Fruit fly (Drosophila melanogaster): ENCODE data around the gene CG5612.

The CG5612 gene

DNA sequence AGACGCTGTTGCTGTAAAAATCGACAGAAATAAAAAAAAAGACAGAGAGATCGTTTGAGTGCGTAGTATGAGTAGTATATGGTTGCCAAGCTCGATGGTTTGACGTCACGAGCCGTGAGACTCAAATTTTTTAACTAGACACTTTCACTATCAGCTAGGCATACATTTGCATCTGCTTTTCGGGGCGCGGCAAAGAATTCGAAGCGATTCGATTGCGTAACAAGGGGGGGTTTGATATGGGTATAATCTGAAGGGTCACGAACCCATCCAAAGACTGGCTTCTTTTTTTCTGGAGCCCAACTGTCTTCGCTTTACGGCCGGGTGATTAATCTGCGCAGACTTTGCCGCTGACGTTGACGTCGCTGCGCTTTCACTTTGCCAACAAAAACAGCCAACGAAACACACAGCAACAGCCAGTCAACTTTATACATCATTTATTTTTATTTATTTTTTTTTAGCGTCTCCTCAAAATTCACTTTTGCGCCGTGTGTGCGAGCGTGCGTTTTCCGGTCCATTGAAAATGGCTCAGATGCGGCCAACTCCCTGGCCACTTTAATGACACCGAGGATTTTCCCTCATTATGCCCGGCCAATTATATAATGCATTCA lies 32.1 kb downstream of the CG5612 start:
- TF ChIP-seq svp (GFP tag) (peak; percentile 59), Blimp-1 (GFP tag; optimal IDR thresholded peaks at IDR 0.05) (peak; percentile 37), Hr38 (GFP tag; optimal IDR thresholded peaks at IDR 0.05) (no peak)

DNA sequence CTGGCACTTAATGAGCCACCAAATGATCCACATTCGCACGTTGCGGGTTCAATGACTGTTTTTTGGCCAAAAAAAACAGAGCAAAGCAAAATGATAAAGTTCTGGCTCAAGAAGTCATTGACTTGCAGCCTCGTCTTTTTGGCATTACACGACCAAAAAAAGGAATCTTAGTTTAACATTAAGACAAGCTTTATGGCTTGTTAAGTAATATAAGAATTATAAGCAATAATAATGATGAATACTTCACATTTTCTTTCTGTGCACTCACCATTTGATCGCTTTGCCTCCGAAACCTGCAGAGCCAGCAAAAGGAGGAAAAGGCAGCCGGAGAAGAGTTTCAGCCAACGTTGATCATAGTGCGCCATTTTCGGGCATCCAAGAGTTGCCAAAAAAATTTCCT lies 32.6 kb downstream of the CG5612 start:
- TF ChIP-seq CG32006 (GFP tag; optimal IDR thresholded peaks at IDR 0.05) (peak; percentile 52), Hr39 (GFP tag; optimal IDR thresholded peaks at IDR 0.05) (peak; percentile 69), Sox102F (GFP tag; optimal IDR thresholded peaks at IDR 0.05) (peak; percentile 86), pdm3 (GFP tag; optimal IDR thresholded peaks at IDR 0.05) (peak; percentile 33), esn (GFP tag; optimal IDR thresholded peaks at IDR 0.05) (peak; percentile 85), eg (GFP tag; IDR thresholded peaks at IDR 0.05) (no peak), lz (GFP tag; optimal IDR thresholded peaks at IDR 0.05) (peak; percentile 76), cyc (GFP tag; optimal IDR thresholded peaks at IDR 0.05) (peak; percentile 60), net (GFP tag; optimal IDR thresholded peaks at IDR 0.05) (peak; percentile 6), CG3919 (GFP tag; optimal IDR thresholded peaks at IDR 0.05) (no peak), Met (GFP tag; optimal IDR thresholded peaks at IDR 0.05) (peak; percentile 80), achi (GFP tag; optimal IDR thresholded peaks at IDR 0.05) (peak; percentile 8), CG6276 (GFP tag; optimal IDR thresholded peaks at IDR 0.05) (no peak), Lpt (GFP tag; optimal IDR thresholded peaks at IDR 0.05) (no peak), topi (GFP tag; optimal IDR thresholded peaks at IDR 0.05) (peak; percentile 73), Eip93F (GFP tag; optimal IDR thresholded peaks at IDR 0.05) (peak; percentile 17), CG8119 (GFP tag; IDR thresholded peaks at IDR 0.05) (peak; percentile 22; the same call in 2 of the 3 replicates), Ets21C (GFP tag; optimal IDR thresholded peaks at IDR 0.05) (peak; percentile 47), salr (GFP tag; optimal IDR thresholded peaks at IDR 0.05) (no peak), CG15336 (GFP tag; IDR thresholded peaks at IDR 0.05) (peak; percentile 57), Gug (GFP tag; IDR thresholded peaks at IDR 0.05) (no peak), Sox14 (GFP tag; optimal IDR thresholded peaks at IDR 0.05) (peak; percentile 47), CG31627 (GFP tag; optimal IDR thresholded peaks at IDR 0.05) (peak; percentile 58), ss (GFP tag; optimal IDR thresholded peaks at IDR 0.05) (no peak), svp (GFP tag) (no peak), CG6792 (GFP tag; optimal IDR thresholded peaks at IDR 0.05) (peak; percentile 41), Smox (GFP tag; optimal IDR thresholded peaks at IDR 0.05) (peak; percentile 79), fkh (GFP tag; optimal IDR thresholded peaks at IDR 0.05) (no peak)

DNA sequence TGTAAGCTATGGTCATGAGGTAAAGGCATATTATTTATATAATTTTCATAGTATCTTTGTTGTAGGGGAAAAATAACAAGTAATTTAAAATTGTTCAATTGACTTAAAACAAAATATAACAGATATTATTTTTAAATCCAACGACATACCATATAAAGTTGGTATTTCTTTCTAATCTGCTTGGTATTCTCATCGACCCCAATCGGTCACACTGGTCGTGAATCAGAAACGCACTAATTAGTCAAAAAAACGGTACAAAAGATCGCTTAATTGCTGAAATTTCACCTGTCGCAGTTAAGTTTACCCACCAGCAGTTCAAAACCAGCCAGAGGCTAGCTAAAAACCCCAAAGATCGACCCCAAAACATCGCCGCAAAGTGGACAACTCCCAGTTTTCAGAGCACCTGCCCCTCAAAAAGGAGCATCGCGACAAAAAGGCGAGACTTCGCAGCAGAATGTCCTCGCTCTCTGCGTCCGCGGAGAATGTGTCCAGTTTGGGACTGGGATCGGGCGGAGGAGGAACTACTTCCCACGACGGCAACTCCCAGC lies 43.1 kb downstream of the CG5612 start, which contains the start of gene pins:
TSS of gene pins (plus strand) at position 207 of the 548 bp plus-strand sequence.
- TF ChIP-seq lz (GFP tag; optimal IDR thresholded peaks at IDR 0.05) (no peak), OdsH (GFP tag; optimal IDR thresholded peaks at IDR 0.05) (no peak), CG7368 (GFP tag; optimal IDR thresholded peaks at IDR 0.05) (no peak)

DNA sequence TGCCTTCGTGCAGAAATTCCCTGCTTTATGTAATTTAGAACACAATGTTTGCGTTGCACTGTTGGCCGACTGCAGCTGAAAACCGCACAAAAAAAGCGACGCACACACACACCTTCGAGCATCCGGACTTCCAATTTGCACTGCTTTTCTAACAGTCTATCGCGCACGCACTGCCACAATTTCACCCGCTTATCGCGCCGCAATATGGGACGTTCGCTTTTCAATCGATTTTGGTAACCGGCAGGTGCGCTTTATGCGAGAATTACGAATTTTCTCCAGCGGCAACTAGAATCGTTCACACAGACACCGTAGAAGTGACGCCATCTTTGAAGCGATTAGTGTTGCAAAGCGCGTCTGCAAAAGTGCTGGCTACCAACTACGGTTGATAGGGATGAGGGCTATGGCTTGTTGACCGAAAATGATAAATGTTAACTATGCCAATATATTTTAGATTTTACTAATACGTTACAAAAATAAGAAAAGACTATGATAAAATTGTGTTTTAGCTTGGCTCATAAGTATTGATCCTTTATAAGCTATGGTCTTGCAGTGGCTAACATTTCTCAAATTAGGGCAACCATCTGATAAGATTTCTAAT lies 43.8 kb downstream of the CG5612 start, which contains the start of gene wdb:
TSS of gene wdb (minus strand) at position 352 of the 598 bp plus-strand sequence.
- peak; percentile 56 for TF ChIP-seq Sox102F (GFP tag; optimal IDR thresholded peaks at IDR 0.05)
- TF ChIP-seq CG34406 (GFP tag; optimal IDR thresholded peaks at IDR 0.05): peak; percentile 31
- TF ChIP-seq CG9139 (GFP tag; optimal IDR thresholded peaks at IDR 0.05): no peak
- TF ChIP-seq topi (GFP tag; optimal IDR thresholded peaks at IDR 0.05): peak; percentile 51
- TF ChIP-seq dsx (GFP tag; optimal IDR thresholded peaks at IDR 0.05; ENCODE audit: poor library complexity, severe bottlenecking): no peak
- no peak for TF ChIP-seq OdsH (GFP tag; optimal IDR thresholded peaks at IDR 0.05)
- TF ChIP-seq CG6276 (GFP tag; optimal IDR thresholded peaks at IDR 0.05): no peak
- TF ChIP-seq CG6163 (GFP tag; IDR thresholded peaks at IDR 0.05): no peak
- TF ChIP-seq Eip78C (GFP tag): peak; percentile 73
- no peak for TF ChIP-seq ss (GFP tag; optimal IDR thresholded peaks at IDR 0.05)
- peak; percentile 70 for TF ChIP-seq Hr39 (GFP tag; optimal IDR thresholded peaks at IDR 0.05)
- TF ChIP-seq esn (GFP tag; optimal IDR thresholded peaks at IDR 0.05): peak; percentile 71
- peak in 1 of 2 experiments; percentile 29 for TF ChIP-seq salr (GFP tag; optimal IDR thresholded peaks at IDR 0.05)
- no peak for TF ChIP-seq Eip75B (GFP tag; optimal IDR thresholded peaks at IDR 0.05)
- TF ChIP-seq CG3919 (GFP tag; optimal IDR thresholded peaks at IDR 0.05): peak; percentile 72
- TF ChIP-seq dac (GFP tag; optimal IDR thresholded peaks at IDR 0.05): no peak
- no peak for TF ChIP-seq Sox15 (GFP tag; optimal IDR thresholded peaks at IDR 0.05)
- no peak for TF ChIP-seq fd85E (GFP tag; optimal IDR thresholded peaks at IDR 0.05)
- TF ChIP-seq CG11902 (GFP tag; optimal IDR thresholded peaks at IDR 0.05): peak; percentile 19
- TF ChIP-seq Met (GFP tag; optimal IDR thresholded peaks at IDR 0.05): peak; percentile 60
- TF ChIP-seq Ets21C (GFP tag; optimal IDR thresholded peaks at IDR 0.05): peak; percentile 65
- peak; percentile 66 for TF ChIP-seq pdm3 (GFP tag; optimal IDR thresholded peaks at IDR 0.05)
- peak; percentile 33 for TF ChIP-seq CG6854 (GFP tag; optimal IDR thresholded peaks at IDR 0.05)
- TF ChIP-seq lz (GFP tag; optimal IDR thresholded peaks at IDR 0.05): peak; percentile 71
- no peak for TF ChIP-seq eg (GFP tag; IDR thresholded peaks at IDR 0.05)
